Fruit fly (Drosophila melanogaster) whole organism, embryonic: ENCODE measurements around the gene Hrd3.

ENCODE experiments used
- Abd-B ChIP-seq: fragments of 200-800 bp; sonication (Bioruptor generic); optimal IDR thresholded peaks from 2 replicates; lab custom pipeline; 2018; ENCODE audit warnings: missing biosample characterization, mild to moderate bottlenecking, missing genetic modification characterization, moderate library complexity
- Aef1 ChIP-seq: fragments of 200-800 bp; sonication (Bioruptor generic); IDR thresholded peaks from 3 replicates; pipeline ENCODE4 v1.3.6; 2022; ENCODE audit warnings: missing biosample characterization, missing genetic modification characterization
- Atf3 ChIP-seq: fragments of 200-800 bp; sonication (Bioruptor generic); optimal IDR thresholded peaks from 3 replicates; lab custom pipeline; 2016; ENCODE audit warnings: missing biosample characterization, missing genetic modification characterization
- Blimp-1 ChIP-seq: fragments of 200-800 bp; sonication (Bioruptor generic); optimal IDR thresholded peaks from 3 replicates; lab custom pipeline; 2018; ENCODE audit warnings: missing biosample characterization, missing genetic modification characterization, mild to moderate bottlenecking, moderate library complexity, missing genetic modification reagents
- CG10209 ChIP-seq: fragments of 200-800 bp; sonication (Bioruptor generic); optimal IDR thresholded peaks from 3 replicates; lab custom pipeline; 2017; ENCODE audit warnings: missing biosample characterization, mild to moderate bottlenecking, missing genetic modification characterization, missing genetic modification reagents
- CG10959 ChIP-seq: fragments of 200-800 bp; sonication (Bioruptor generic); IDR thresholded peaks from 2 replicates; pipeline ENCODE4 v1.3.6; 2022; ENCODE audit warnings: missing biosample characterization, missing genetic modification characterization
- CG10979 ChIP-seq: fragments of 200-800 bp; sonication (Bioruptor generic); optimal IDR thresholded peaks from 2 replicates; lab custom pipeline; 2018; ENCODE audit warnings: missing biosample characterization, mild to moderate bottlenecking, missing genetic modification characterization, moderate library complexity
- CG11398 ChIP-seq: fragments of 200-800 bp; sonication (Bioruptor generic); optimal IDR thresholded peaks from 2 replicates; lab custom pipeline; 2016; ENCODE audit warnings: missing biosample characterization, missing genetic modification characterization
- CG12071 ChIP-seq: fragments of 200-800 bp; sonication (Bioruptor generic); optimal IDR thresholded peaks from 3 replicates; lab custom pipeline; 2018; ENCODE audit warnings: missing biosample characterization, mild to moderate bottlenecking, missing genetic modification characterization
- CG13624 ChIP-seq: fragments of 200-800 bp; sonication (Bioruptor generic); optimal IDR thresholded peaks from 2 replicates; lab custom pipeline; 2016; ENCODE audit warnings: missing biosample characterization, missing genetic modification characterization
- CG14050 ChIP-seq: fragments of 200-800 bp; sonication (Bioruptor generic); IDR thresholded peaks from 3 replicates; pipeline ENCODE4 v1.3.6; 2022; ENCODE audit warnings: missing biosample characterization, missing genetic modification characterization
- CG15601 ChIP-seq: fragments of 200-800 bp; sonication (Bioruptor generic); optimal IDR thresholded peaks from 3 replicates; lab custom pipeline; 2019; ENCODE audit warnings: missing biosample characterization, mild to moderate bottlenecking, missing genetic modification characterization, moderate library complexity
- CG16813 ChIP-seq: fragments of 200-800 bp; sonication (Bioruptor generic); IDR thresholded peaks from 3 replicates; pipeline ENCODE4 v1.3.6; 2022; ENCODE audit warnings: missing biosample characterization, missing genetic modification characterization; ENCODE audit not compliant: partially characterized antibody
- CG17328 ChIP-seq: fragments of 200-800 bp; sonication (Bioruptor generic); IDR thresholded peaks from 2 replicates; pipeline ENCODE4 v1.3.6; 2022; ENCODE audit warnings: missing biosample characterization, missing genetic modification characterization
- CG18619 ChIP-seq: fragments of 200-800 bp; sonication (Bioruptor generic); optimal IDR thresholded peaks from 3 replicates; lab custom pipeline; 2017; ENCODE audit warnings: missing biosample characterization, mild to moderate bottlenecking, missing genetic modification characterization
- CG2199 ChIP-seq: fragments of 200-800 bp; sonication (Bioruptor generic); IDR thresholded peaks from 3 replicates; pipeline ENCODE4 v1.3.6; 2022; ENCODE audit warnings: missing biosample characterization, missing genetic modification characterization
- CG34376 ChIP-seq: fragments of 200-800 bp; sonication (Bioruptor generic); optimal IDR thresholded peaks from 2 replicates; lab custom pipeline; 2018; ENCODE audit warnings: missing biosample characterization, mild to moderate bottlenecking, missing genetic modification characterization
- CG43689 ChIP-seq: fragments of 200-800 bp; sonication (Bioruptor generic); IDR thresholded peaks from 2 replicates; pipeline ENCODE4 v1.3.6; 2022; ENCODE audit warnings: missing biosample characterization, missing genetic modification characterization
- CG5245 ChIP-seq: fragments of 200-800 bp; sonication (Bioruptor generic); optimal IDR thresholded peaks from 3 replicates; lab custom pipeline; 2016; ENCODE audit warnings: missing biosample characterization, missing genetic modification characterization
- CG6683 ChIP-seq: fragments of 200-800 bp; sonication (Bioruptor generic); optimal IDR thresholded peaks from 2 replicates; lab custom pipeline; 2017; ENCODE audit warnings: missing biosample characterization, mild to moderate bottlenecking, missing genetic modification characterization, missing genetic modification reagents
- CG6854 ChIP-seq: fragments of 200-800 bp; sonication (Bioruptor generic); optimal IDR thresholded peaks from 3 replicates; lab custom pipeline; 2017; ENCODE audit warnings: missing biosample characterization, mild to moderate bottlenecking, missing genetic modification characterization
- CG7271 ChIP-seq: fragments of 200-800 bp; sonication (Bioruptor generic); optimal IDR thresholded peaks from 2 replicates; lab custom pipeline; 2018; ENCODE audit warnings: missing biosample characterization, mild to moderate bottlenecking, missing genetic modification characterization, moderate library complexity
- CG7786 ChIP-seq: fragments of 200-800 bp; sonication (Bioruptor generic); optimal IDR thresholded peaks from 2 replicates; lab custom pipeline; 2016; ENCODE audit warnings: missing biosample characterization, missing genetic modification characterization
- CG7928 ChIP-seq: fragments of 200-800 bp; sonication (Bioruptor generic); optimal IDR thresholded peaks from 2 replicates; lab custom pipeline; 2017; ENCODE audit warnings: missing biosample characterization, mild to moderate bottlenecking, missing genetic modification characterization
- CG8281 ChIP-seq: fragments of 200-800 bp; sonication (Bioruptor generic); optimal IDR thresholded peaks from 2 replicates; lab custom pipeline; 2018; ENCODE audit warnings: missing biosample characterization, mild to moderate bottlenecking, missing genetic modification characterization, moderate library complexity
- CG8478 ChIP-seq: fragments of >200 bp; optimal IDR thresholded peaks from 2 replicates; lab custom pipeline; 2018
- CTCF ChIP-seq: fragments of 200-800 bp; sonication (Bioruptor generic); optimal IDR thresholded peaks from 2 replicates; lab custom pipeline; 2017; ENCODE audit warnings: missing biosample characterization, mild to moderate bottlenecking, missing genetic modification characterization, moderate library complexity
- D19B ChIP-seq: fragments of 200-800 bp; sonication (Bioruptor generic); optimal IDR thresholded peaks from 2 replicates; lab custom pipeline; 2017; ENCODE audit warnings: missing biosample characterization, mild to moderate bottlenecking, missing genetic modification characterization
- Dbx ChIP-seq: fragments of 200-800 bp; sonication (Bioruptor generic); IDR thresholded peaks from 3 replicates; pipeline ENCODE4 v1.3.6; 2022; ENCODE audit warnings: missing biosample characterization, missing genetic modification characterization
- ERR ChIP-seq: fragments of 200-800 bp; sonication (Bioruptor generic); optimal IDR thresholded peaks from 2 replicates; lab custom pipeline; 2016; ENCODE audit warnings: missing biosample characterization, missing genetic modification characterization
- Eip74EF ChIP-seq, 2 experiments: fragments of 200-800 bp in 1 of 2; fragments of >200 bp in 1 of 2; sonication (Bioruptor generic) in 1 of 2; optimal IDR thresholded peaks; 2 replicates each; lab custom pipeline; 2017 to 2019; ENCODE audit warnings: missing biosample characterization in 2 of 2, missing genetic modification characterization in 2 of 2, mild to moderate bottlenecking in 1 of 2, moderate library complexity in 1 of 2
- Ets65A ChIP-seq: fragments of 200-800 bp; sonication (Bioruptor generic); peaks from one replicate; lab custom pipeline; 2016; ENCODE audit warnings: missing biosample characterization, missing genetic modification characterization
- GATAe ChIP-seq: fragments of 200-800 bp; sonication (Bioruptor generic); conservative IDR thresholded peaks from 2 replicates; pipeline ENCODE4 v1.3.6; 2022; ENCODE audit warnings: missing biosample characterization, missing genetic modification characterization
- Kr ChIP-seq: fragments of 200-800 bp; sonication (Bioruptor generic); optimal IDR thresholded peaks from 2 replicates; lab custom pipeline; 2017; ENCODE audit warnings: missing biosample characterization, mild to moderate bottlenecking, missing genetic modification characterization
- NC2α ChIP-seq: fragments of 200-800 bp; sonication (Bioruptor generic); optimal IDR thresholded peaks from 2 replicates; lab custom pipeline; 2016; ENCODE audit warnings: missing biosample characterization, missing genetic modification characterization
- NFAT ChIP-seq: fragments of 200-800 bp; sonication (Bioruptor generic); IDR thresholded peaks from 2 replicates; pipeline ENCODE4 v1.3.6; 2022; ENCODE audit warnings: missing biosample characterization, missing genetic modification characterization
- Opbp ChIP-seq: fragments of 200-800 bp; sonication (Bioruptor generic); IDR thresholded peaks from 3 replicates; pipeline ENCODE4 v1.3.6; 2022; ENCODE audit warnings: missing biosample characterization, missing genetic modification characterization; ENCODE audit not compliant: partially characterized antibody
- Stat92E ChIP-seq, 3 experiments: fragments of >200 bp in 2 of 3; fragments of 200-800 bp in 1 of 3; sonication (Bioruptor generic) in 1 of 3; optimal IDR thresholded peaks; 2 replicates each; lab custom pipeline; 2017 to 2019; ENCODE audit warnings: missing biosample characterization in 3 of 3, missing genetic modification characterization in 3 of 3, mild to moderate bottlenecking in 1 of 3, moderate library complexity in 1 of 3
- Tbp ChIP-seq: fragments of >200 bp; optimal IDR thresholded peaks from 2 replicates; lab custom pipeline; 2018; ENCODE audit warnings: missing biosample characterization, missing genetic modification characterization
- az2 ChIP-seq: fragments of 200-800 bp; sonication (Bioruptor generic); optimal IDR thresholded peaks from 3 replicates; lab custom pipeline; 2016; ENCODE audit warnings: missing biosample characterization, missing genetic modification characterization
- chinmo ChIP-seq: fragments of 200-800 bp; sonication (Bioruptor generic); IDR thresholded peaks from 4 replicates; pipeline ENCODE4 v1.3.6; 2022; ENCODE audit warnings: missing biosample characterization, missing genetic modification characterization; ENCODE audit not compliant: partially characterized antibody
- chm ChIP-seq: fragments of 200-800 bp; sonication (Bioruptor generic); IDR thresholded peaks from 2 replicates; pipeline ENCODE4 v1.3.6; 2022; ENCODE audit warnings: missing biosample characterization, missing genetic modification characterization
- crp ChIP-seq, 2 experiments: fragments of 200-800 bp; sonication (Bioruptor generic); optimal IDR thresholded peaks; 2 replicates in 1 of 2; 3 replicates in 1 of 2; lab custom pipeline; 2017; ENCODE audit warnings: missing biosample characterization in 2 of 2, missing genetic modification characterization in 2 of 2, mild to moderate bottlenecking in 1 of 2, moderate library complexity in 1 of 2
- fru ChIP-seq: fragments of >200 bp; optimal IDR thresholded peaks from 2 replicates; lab custom pipeline; 2017
- hb ChIP-seq: fragments of 200-800 bp; sonication (Bioruptor generic); IDR thresholded peaks from 3 replicates; pipeline ENCODE4 v1.3.6; 2022; ENCODE audit warnings: missing biosample characterization, missing genetic modification characterization; ENCODE audit not compliant: partially characterized antibody
- mld ChIP-seq: fragments of 200-800 bp; sonication (Bioruptor generic); IDR thresholded peaks from 3 replicates; pipeline ENCODE4 v1.3.6; 2022; ENCODE audit warnings: missing biosample characterization, missing genetic modification characterization; ENCODE audit not compliant: partially characterized antibody
- nerfin-2 ChIP-seq: fragments of 200-800 bp; sonication (Bioruptor generic); IDR thresholded peaks from 2 replicates; pipeline ENCODE4 v1.3.6; 2022; ENCODE audit warnings: missing biosample characterization, missing genetic modification characterization; ENCODE audit not compliant: partially characterized antibody
- ranshi ChIP-seq: fragments of 200-800 bp; sonication (Bioruptor generic); IDR thresholded peaks from 2 replicates; pipeline ENCODE4 v1.3.6; 2022; ENCODE audit warnings: missing biosample characterization, missing genetic modification characterization
- tgo ChIP-seq: fragments of 200-800 bp; sonication (Bioruptor generic); IDR thresholded peaks from 3 replicates; pipeline ENCODE4 v1.3.6; 2022; ENCODE audit warnings: missing biosample characterization, missing genetic modification characterization

The Hrd3 gene

DNA sequence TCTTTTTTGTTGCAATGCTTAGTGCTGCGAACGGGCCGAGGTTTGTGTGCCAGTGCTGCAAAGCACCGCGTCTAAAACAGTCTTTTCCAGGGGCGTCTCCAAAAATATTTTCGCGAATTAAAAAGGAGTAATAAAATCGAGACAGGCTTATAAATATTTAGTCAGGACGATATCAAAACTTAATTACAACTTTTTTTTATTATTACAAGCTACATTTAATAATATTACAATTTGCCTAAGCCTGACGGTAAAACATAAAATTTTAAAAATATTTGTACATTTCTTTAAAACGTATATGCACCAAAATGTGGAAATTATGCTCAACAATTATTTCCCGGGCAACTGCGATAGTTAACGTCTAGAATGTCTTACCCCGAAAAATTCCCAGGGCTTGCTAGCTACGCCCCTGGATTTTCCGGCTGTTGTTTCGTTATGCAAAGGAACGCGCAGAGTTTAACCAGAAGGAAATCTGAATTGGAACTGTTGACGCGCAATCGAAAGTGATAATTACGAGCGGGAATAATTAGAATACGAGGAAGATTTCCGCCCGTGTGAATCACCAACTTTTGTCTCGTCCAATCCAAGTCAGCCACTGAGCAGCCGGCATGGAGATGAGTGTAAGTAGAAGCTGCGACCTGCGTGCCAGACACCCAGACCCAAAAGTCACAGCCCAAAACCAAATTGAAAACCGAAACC lies at the start of gene Hrd3, which contains the start of gene PTPMT1:
Hrd3 (minus strand) TSS at position 646 of the 696 bp plus-strand sequence.
PTPMT1 (plus strand) TSS at position 428 of the 696 bp plus-strand sequence.
- TF ChIP-seq CG7271: peak; percentile 91
- no peak for TF ChIP-seq CG8478 (lab: Kevin White, UChicago)
- TF ChIP-seq CG13624: peak; percentile 98
- TF ChIP-seq nerfin-2 (GFP tag; lab: Robert Waterston, UW): no peak
- TF ChIP-seq CG10209: peak; percentile 99
- peak; percentile 95 for TF ChIP-seq Aef1 (GFP tag; lab: Robert Waterston, UW)
- TF ChIP-seq CG10959 (GFP tag; lab: Robert Waterston, UW): peak; percentile 92
- TF ChIP-seq NFAT (GFP tag; lab: Robert Waterston, UW): no peak; the same call in none of the 2 replicates
- TF ChIP-seq CG2199 (GFP tag; lab: Robert Waterston, UW): peak; percentile 78; the same call in 1 of the 3 replicates
- peak; percentile 97 for TF ChIP-seq CG6854 (GFP tag; lab: Kevin White, UChicago)
- TF ChIP-seq hb (GFP tag; lab: Robert Waterston, UW): no peak
- peak; percentile 88 for TF ChIP-seq GATAe (GFP tag; lab: Robert Waterston, UW)
- TF ChIP-seq crp (GFP tag; optimal IDR thresholded peaks at IDR 0.05; lab: Kevin White, UChicago): peak; percentile 27 to 77
- TF ChIP-seq Dbx: peak; percentile 97
- peak; percentile 97 for TF ChIP-seq CG5245
- TF ChIP-seq fru (lab: Kevin White, UChicago): no peak
- peak; percentile 91 for TF ChIP-seq CG12071 (GFP tag; lab: Kevin White, UChicago)
- peak; percentile 99 for TF ChIP-seq Abd-B (GFP tag; lab: Kevin White, UChicago)
- 0 out of 4 replicates have a peak, but pooled peaks have one; percentile 32 for TF ChIP-seq chinmo (GFP tag; lab: Robert Waterston, UW)
- TF ChIP-seq Tbp: no peak
- peak; percentile 99 for TF ChIP-seq CG18619 (GFP tag; lab: Kevin White, UChicago)
- TF ChIP-seq NC2α (GFP tag; lab: Kevin White, UChicago): peak; percentile 95
- peak; percentile 91 for TF ChIP-seq chm (GFP tag; lab: Robert Waterston, UW)
- TF ChIP-seq Eip74EF (GFP tag; optimal IDR thresholded peaks at IDR 0.05; lab: Kevin White, UChicago): peak in 1 of 2 experiments; percentile 98
- peak; percentile 76 for TF ChIP-seq CTCF (GFP tag; lab: Kevin White, UChicago)
- TF ChIP-seq CG6683: peak; percentile 95
- no peak for TF ChIP-seq Opbp (GFP tag; lab: Robert Waterston, UW)
- peak; percentile 82 for TF ChIP-seq CG43689
- peak; percentile 97 for TF ChIP-seq CG15601
- peak; percentile 84 for TF ChIP-seq Kr (GFP tag; lab: Kevin White, UChicago)
- peak; percentile 96; the same call in 1 of the 2 replicates for TF ChIP-seq ranshi
- peak; percentile 99 for TF ChIP-seq az2 (GFP tag; lab: Kevin White, UChicago)
- peak; percentile 96 for TF ChIP-seq tgo (GFP tag; lab: Robert Waterston, UW)
- TF ChIP-seq CG16813 (GFP tag; lab: Robert Waterston, UW): peak; percentile 53; the same call in 2 of the 3 replicates
- TF ChIP-seq Blimp-1 (GFP tag; lab: Kevin White, UChicago): peak; percentile 95
- peak; percentile 82 for TF ChIP-seq CG7928 (GFP tag; lab: Kevin White, UChicago)
- peak; percentile 98 for TF ChIP-seq CG10979
- peak; percentile 93 for TF ChIP-seq CG8281 (tag; lab: Kevin White, UChicago)
- TF ChIP-seq CG7786 (GFP tag; lab: Kevin White, UChicago): peak; percentile 97
- peak in 1 of 3 experiments; percentile 96 for TF ChIP-seq Stat92E (GFP tag; optimal IDR thresholded peaks at IDR 0.05; lab: Kevin White, UChicago)
- TF ChIP-seq CG17328 (GFP tag; lab: Robert Waterston, UW): peak; percentile 94
- TF ChIP-seq CG11398 (GFP tag; lab: Kevin White, UChicago): peak; percentile 93
- TF ChIP-seq Ets65A (GFP tag; lab: Kevin White, UChicago): peak; percentile 100
- peak; percentile 96 for TF ChIP-seq D19B (GFP tag; lab: Kevin White, UChicago)
- TF ChIP-seq mld: no peak
- TF ChIP-seq ERR: peak; percentile 83
- TF ChIP-seq CG34376 (GFP tag; lab: Kevin White, UChicago): peak; percentile 99
- TF ChIP-seq CG14050 (GFP tag; lab: Robert Waterston, UW): peak; percentile 93
- peak; percentile 96 for TF ChIP-seq Atf3 (GFP tag; lab: Kevin White, UChicago)
